Fruit fly (Drosophila melanogaster) whole organism, prepupa: ENCODE data around the gene phtm.

Experiments
- Blimp-1 ChIP-seq: fragments of 200-800 bp; sonication (Bioruptor generic); optimal IDR thresholded peaks from 3 replicates; lab custom pipeline; 2017; ENCODE audit warnings: missing biosample characterization, missing genetic modification characterization, mild to moderate bottlenecking, moderate library complexity, missing genetic modification reagents
- CG11762 ChIP-seq: fragments of 200-800 bp; sonication (Bioruptor generic); optimal IDR thresholded peaks from 3 replicates; lab custom pipeline; 2016; ENCODE audit warnings: missing biosample characterization, missing genetic modification characterization; ENCODE audit not compliant: insufficient read depth
- CG31627 ChIP-seq: fragments of 200-800 bp; sonication (Bioruptor generic); optimal IDR thresholded peaks from 3 replicates; lab custom pipeline; 2016; ENCODE audit warnings: missing biosample characterization, missing genetic modification characterization
- CG34406 ChIP-seq: fragments of 200-800 bp; sonication (Bioruptor generic); optimal IDR thresholded peaks from 3 replicates; lab custom pipeline; 2016; ENCODE audit warnings: missing biosample characterization, missing genetic modification characterization
- CG9139 ChIP-seq: fragments of 200-800 bp; sonication (Bioruptor generic); optimal IDR thresholded peaks from 3 replicates; lab custom pipeline; 2017; ENCODE audit warnings: missing biosample characterization, mild to moderate bottlenecking, missing genetic modification characterization
- Gug ChIP-seq: fragments of 200-800 bp; sonication (Bioruptor generic); IDR thresholded peaks from 2 replicates; pipeline ENCODE4 v1.3.6; 2022; ENCODE audit warnings: missing biosample characterization, missing genetic modification characterization
- Hr4 ChIP-seq: fragments of 200-800 bp; sonication (Bioruptor generic); optimal IDR thresholded peaks from 3 replicates; lab custom pipeline; 2016; ENCODE audit warnings: missing biosample characterization, missing genetic modification characterization
- Sox102F ChIP-seq: fragments of 200-800 bp; sonication (Bioruptor generic); optimal IDR thresholded peaks from 2 replicates; lab custom pipeline; 2016; ENCODE audit warnings: missing biosample characterization, mild to moderate bottlenecking, missing genetic modification characterization
- Sox14 ChIP-seq: fragments of 200-800 bp; sonication (Bioruptor generic); optimal IDR thresholded peaks from 3 replicates; lab custom pipeline; 2016; ENCODE audit warnings: missing biosample characterization, missing genetic modification characterization
- achi ChIP-seq: fragments of 200-800 bp; sonication (Bioruptor generic); optimal IDR thresholded peaks from 3 replicates; lab custom pipeline; 2016; ENCODE audit warnings: missing biosample characterization, missing genetic modification characterization
- eg ChIP-seq: fragments of 200-800 bp; sonication (Bioruptor generic); IDR thresholded peaks from 3 replicates; pipeline ENCODE4 v1.3.6; 2022; ENCODE audit warnings: missing biosample characterization, missing genetic modification characterization
- svp ChIP-seq: fragments of 200-800 bp; sonication (Bioruptor generic); peaks from one replicate; lab custom pipeline; 2016; ENCODE audit warnings: missing biosample characterization, missing genetic modification characterization

- no peak for TF ChIP-seq CG11762
- TF ChIP-seq Hr4: no peak
- no peak for TF ChIP-seq Blimp-1 (GFP tag; lab: Kevin White, UChicago)
- no peak for TF ChIP-seq CG9139 (GFP tag; lab: Kevin White, UChicago)
- no peak for TF ChIP-seq svp
- TF ChIP-seq CG34406 (GFP tag; lab: Kevin White, UChicago): no peak
- no peak for TF ChIP-seq CG31627
- no peak for TF ChIP-seq Sox102F (GFP tag; lab: Kevin White, UChicago)
- no peak for TF ChIP-seq achi
- no peak for TF ChIP-seq Sox14 (GFP tag; lab: Kevin White, UChicago)
- no peak for TF ChIP-seq Gug
- TF ChIP-seq eg: 0 out of 3 replicates have a peak, but pooled peaks have one; percentile 17
These were observed 8.8 kb upstream of the phtm start for dm6 chrX:18676756-18677155.
